Fruit fly (Drosophila melanogaster) whole organism: Measurements from ENCODE around the gene CG3652.

Source experiments
- CG8478 ChIP-seq: fragments of >200 bp; optimal IDR thresholded peaks from 2 replicates; lab custom pipeline; 2018; ENCODE audit warnings: inconsistent platforms
- Dll ChIP-seq: fragments of >200 bp; optimal IDR thresholded peaks from 2 replicates; lab custom pipeline; 2017
- EcR ChIP-seq, 2 experiments: fragments of >200 bp; optimal IDR thresholded peaks; 2 replicates each; lab custom pipeline; 2017; ENCODE audit warnings: missing biosample characterization in 2 of 2, missing genetic modification characterization in 2 of 2, missing genetic modification reagents in 2 of 2
- pan ChIP-seq: fragments of >200 bp; optimal IDR thresholded peaks from 2 replicates; lab custom pipeline; 2017
- psq ChIP-seq: fragments of >200 bp; optimal IDR thresholded peaks from 2 replicates; lab custom pipeline; 2017
- usp ChIP-seq: fragments of >200 bp; optimal IDR thresholded peaks from 2 replicates; lab custom pipeline; 2017; ENCODE audit warnings: missing biosample characterization, missing genetic modification characterization, mixed read lengths

Gene CG3652

dm6 chr2L:4393842-4394421 lies at the start of gene CG3652:
Gene CG3652 (minus strand): TSS chr2L:4393876.
- TF ChIP-seq pan (lab: Kevin White, UChicago) (no peak), CG8478 (lab: Kevin White, UChicago) (no peak), EcR (GFP tag; optimal IDR thresholded peaks at IDR 0.05; lab: Kevin White, UChicago) (no peak), Dll (no peak), usp (no peak), psq (lab: Kevin White, UChicago) (no peak)

DNA sequence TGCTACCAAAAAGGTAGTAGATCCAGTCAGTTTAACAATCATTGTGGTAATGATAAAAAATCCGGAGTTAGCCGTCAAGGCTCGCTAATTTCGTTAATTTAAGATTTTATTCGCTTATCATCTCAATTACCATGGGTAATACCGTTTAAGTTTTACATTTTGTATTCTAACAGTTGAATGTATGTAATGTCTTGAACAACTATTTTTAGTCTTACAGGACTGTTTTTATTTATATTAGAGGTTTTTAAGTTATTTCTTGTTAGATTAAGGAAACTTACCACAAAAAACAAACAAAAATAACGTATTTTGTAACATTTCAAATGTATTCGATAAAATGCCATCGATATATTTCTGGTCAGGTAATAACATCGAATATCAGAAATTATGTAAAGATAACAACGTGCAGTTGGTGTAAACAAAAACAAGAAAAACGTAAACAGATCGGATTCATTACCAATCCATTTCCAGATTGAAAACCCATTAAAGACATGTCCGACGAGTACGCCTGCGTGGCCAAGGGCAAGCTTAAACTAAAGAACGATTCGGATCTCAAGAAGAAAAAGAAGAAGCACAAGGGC lies 48.4 kb upstream of the CG3652 start, which contains the start of the genes Sfp24F and CG15432:
TSS of gene Sfp24F (minus strand) at position 51 of the 578 bp plus-strand sequence.
TSS of gene CG15432 (plus strand) at position 311 of the 578 bp plus-strand sequence.
- TF ChIP-seq CG8478 (lab: Kevin White, UChicago) (no peak), usp (no peak), Dll (no peak), pan (lab: Kevin White, UChicago) (no peak), psq (lab: Kevin White, UChicago) (no peak), EcR (GFP tag; optimal IDR thresholded peaks at IDR 0.05; lab: Kevin White, UChicago) (no peak)

dm6 chr2L:4440881-4441737 lies 47.4 kb upstream of the CG3652 start, which contains the start of gene CG15431:
Gene CG15431 (minus strand): TSS chr2L:4441282.
- no peak for TF ChIP-seq EcR (GFP tag; optimal IDR thresholded peaks at IDR 0.05; lab: Kevin White, UChicago)
- TF ChIP-seq usp: no peak
- no peak for TF ChIP-seq CG8478 (lab: Kevin White, UChicago)
- TF ChIP-seq pan (lab: Kevin White, UChicago): no peak
- no peak for TF ChIP-seq psq (lab: Kevin White, UChicago)
- no peak for TF ChIP-seq Dll

DNA sequence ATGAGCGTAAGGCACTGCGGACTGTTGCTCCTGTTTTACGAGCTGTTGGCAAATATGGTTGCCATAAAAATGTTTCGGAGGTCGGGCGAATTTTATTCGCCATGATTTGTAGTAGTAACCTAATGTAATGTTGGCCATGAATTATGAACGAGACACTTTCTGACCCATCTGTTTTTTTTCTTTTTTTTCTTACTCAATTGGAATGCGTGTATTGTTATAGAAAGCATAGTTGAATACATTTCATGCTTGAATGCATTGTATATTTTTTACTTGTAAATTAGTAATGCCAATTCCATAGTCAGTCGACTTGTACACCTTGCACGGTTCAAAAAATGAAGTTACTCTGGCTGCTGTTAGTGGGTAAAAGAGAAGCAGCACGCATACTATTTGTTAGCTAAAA lies 43.8 kb upstream of the CG3652 start, which contains the start of gene CG43056:
TSS of gene CG43056 (plus strand) at position 301 of the 400 bp plus-strand sequence.
- TF ChIP-seq CG8478 (lab: Kevin White, UChicago) (no peak), pan (lab: Kevin White, UChicago) (no peak), usp (no peak), Dll (no peak), psq (lab: Kevin White, UChicago) (no peak), EcR (GFP tag; optimal IDR thresholded peaks at IDR 0.05; lab: Kevin White, UChicago) (no peak)

DNA sequence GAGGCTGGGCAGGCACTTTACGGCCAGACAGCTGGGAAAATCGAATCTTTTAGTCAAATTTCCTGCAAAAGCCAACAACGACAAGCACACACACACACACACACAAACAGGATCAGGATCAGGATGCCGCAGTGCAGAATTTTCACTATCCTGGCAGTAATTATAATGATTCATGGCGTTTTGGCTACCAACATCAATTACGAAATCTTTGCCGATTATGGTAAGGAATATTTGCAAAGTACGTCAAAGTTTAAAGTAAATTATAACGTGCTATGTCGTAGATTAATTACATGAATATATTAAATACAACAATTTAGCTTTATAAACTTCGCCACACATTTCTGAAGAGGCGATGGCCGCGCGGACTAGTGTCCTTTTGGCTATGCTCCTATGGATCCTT lies 39.9 kb upstream of the CG3652 start, which contains the start of the genes CG34177 and CG34178:
TSS of gene CG34177 (plus strand) at position 301 of the 400 bp plus-strand sequence.
TSS of gene CG34178 (plus strand) at position 301 of the 400 bp plus-strand sequence.
- TF ChIP-seq usp: no peak
- no peak for TF ChIP-seq Dll
- no peak for TF ChIP-seq EcR (GFP tag; optimal IDR thresholded peaks at IDR 0.05; lab: Kevin White, UChicago)
- no peak for TF ChIP-seq CG8478 (lab: Kevin White, UChicago)
- no peak for TF ChIP-seq psq (lab: Kevin White, UChicago)
- TF ChIP-seq pan (lab: Kevin White, UChicago): no peak

- TF ChIP-seq psq (lab: Kevin White, UChicago) (no peak), CG8478 (lab: Kevin White, UChicago) (no peak), pan (lab: Kevin White, UChicago) (no peak), usp (no peak), EcR (GFP tag; optimal IDR thresholded peaks at IDR 0.05; lab: Kevin White, UChicago) (no peak), Dll (no peak)
Observed at dm6 chr2L:4422154-4422553, 28.5 kb upstream of the CG3652 start.

DNA sequence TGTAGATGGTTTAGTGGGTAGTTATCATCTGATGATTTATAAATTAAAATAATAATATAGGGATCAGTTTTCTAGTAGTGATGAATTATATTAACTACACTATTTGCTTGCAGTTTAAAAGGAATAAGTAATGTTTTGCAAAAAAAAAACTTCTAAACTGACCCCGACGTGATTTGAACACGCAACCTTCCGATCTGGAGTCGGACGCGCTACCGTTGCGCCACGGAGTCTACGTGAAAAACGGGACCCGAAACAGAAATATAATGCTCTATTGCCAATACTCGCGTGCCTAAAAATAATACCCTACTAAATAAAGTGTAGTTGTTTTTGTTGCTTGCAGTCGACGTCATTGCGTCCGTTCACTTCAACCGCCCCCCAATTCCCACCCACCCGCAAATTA lies 25.1 kb upstream of the CG3652 start:
- TF ChIP-seq Dll (no peak), pan (lab: Kevin White, UChicago) (no peak)

DNA sequence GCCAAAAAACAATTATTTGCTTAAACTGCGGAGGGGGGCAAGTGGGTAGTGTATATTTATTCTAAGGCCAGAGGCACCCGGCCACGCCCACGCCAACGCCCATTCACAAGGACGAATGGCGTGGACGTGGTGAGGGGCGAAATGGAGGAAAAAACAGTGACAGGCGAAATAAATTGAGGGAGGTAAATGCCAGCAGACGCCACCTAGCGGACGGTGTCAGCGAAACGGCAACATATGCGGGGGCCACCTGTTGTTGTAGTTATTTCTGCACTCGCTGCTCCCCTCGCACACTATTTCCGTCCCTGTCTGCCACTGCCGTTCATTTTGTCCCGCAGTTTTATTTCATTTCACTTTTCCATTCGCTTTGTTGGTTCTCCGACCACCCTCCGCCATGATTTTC lies 24.3 kb upstream of the CG3652 start:
- TF ChIP-seq CG8478 (lab: Kevin White, UChicago) (no peak), usp (no peak), Dll (no peak), EcR (GFP tag; optimal IDR thresholded peaks at IDR 0.05; lab: Kevin White, UChicago) (no peak), pan (lab: Kevin White, UChicago) (no peak), psq (lab: Kevin White, UChicago) (no peak)

dm6 chr2L:4416903-4417302 lies 23.2 kb upstream of the CG3652 start:
- TF ChIP-seq Dll (no peak), pan (lab: Kevin White, UChicago) (no peak), CG8478 (lab: Kevin White, UChicago) (no peak), psq (lab: Kevin White, UChicago) (no peak), EcR (GFP tag; optimal IDR thresholded peaks at IDR 0.05; lab: Kevin White, UChicago) (no peak), usp (no peak)

DNA sequence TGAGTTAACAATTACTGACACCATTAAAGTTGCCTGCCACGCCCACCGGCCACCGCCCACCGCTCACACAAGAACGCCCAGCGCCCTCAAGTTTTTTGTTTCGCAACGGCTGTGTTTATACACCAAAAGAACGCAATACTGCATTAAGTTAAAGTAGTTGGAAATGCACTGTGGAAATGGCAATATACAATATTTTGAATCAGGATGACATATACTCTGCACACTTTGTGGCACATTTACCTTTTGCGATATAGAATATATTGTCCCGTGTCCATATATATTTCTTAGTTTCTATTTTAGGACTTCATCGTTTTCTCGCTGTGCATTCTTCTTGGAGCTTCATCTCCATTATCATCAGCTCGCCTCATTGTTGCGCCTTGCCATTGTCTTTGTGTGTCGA lies 22.4 kb upstream of the CG3652 start:
- no peak for TF ChIP-seq EcR (GFP tag; optimal IDR thresholded peaks at IDR 0.05; lab: Kevin White, UChicago)
- TF ChIP-seq CG8478 (lab: Kevin White, UChicago): no peak
- TF ChIP-seq Dll: no peak
- no peak for TF ChIP-seq pan (lab: Kevin White, UChicago)
- no peak for TF ChIP-seq usp
- TF ChIP-seq psq (lab: Kevin White, UChicago): no peak

DNA sequence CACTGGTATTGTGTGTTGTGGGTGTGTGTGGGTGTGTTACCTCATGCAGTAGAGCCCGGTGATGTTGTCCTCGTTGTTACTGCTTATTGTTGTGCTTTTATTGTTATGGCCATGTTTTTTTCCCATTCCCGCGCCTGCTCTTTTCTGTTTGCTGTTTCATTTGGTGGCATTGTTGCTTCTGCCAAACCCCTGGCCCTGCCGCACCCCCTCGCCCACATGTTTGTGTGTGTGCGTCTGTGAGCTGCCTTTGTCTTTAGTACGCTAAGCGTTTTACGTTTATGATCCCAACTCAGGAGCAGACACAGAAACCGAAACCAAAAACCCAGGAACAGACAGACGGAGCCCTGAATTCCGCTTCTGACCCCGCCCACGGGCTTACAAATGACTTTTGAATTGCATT lies 20.4 kb upstream of the CG3652 start:
- no peak for TF ChIP-seq usp

DNA sequence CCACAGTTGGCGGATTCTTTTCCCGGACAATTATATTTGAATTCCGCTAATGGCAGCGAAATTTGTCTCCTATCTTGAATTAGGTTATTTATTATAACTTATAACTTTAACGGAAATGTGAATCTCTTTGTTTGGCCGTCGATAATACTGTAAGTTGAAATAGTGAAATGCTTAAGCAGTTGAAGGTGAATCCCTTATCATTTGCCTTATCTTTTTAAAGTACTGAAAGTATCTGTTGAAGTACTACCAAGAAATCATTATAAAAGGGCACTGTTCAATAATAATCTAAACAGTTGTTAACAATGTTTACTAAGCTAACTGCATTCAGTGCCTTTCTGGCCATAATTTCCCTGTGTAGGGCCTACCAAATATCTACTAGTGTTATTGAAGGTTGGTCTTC lies 17.2 kb upstream of the CG3652 start, which contains the start of gene CG43055:
TSS of gene CG43055 (plus strand) at position 301 of the 400 bp plus-strand sequence.
- TF ChIP-seq pan (lab: Kevin White, UChicago): no peak
- TF ChIP-seq Dll: no peak
- no peak for TF ChIP-seq psq (lab: Kevin White, UChicago)
- TF ChIP-seq CG8478 (lab: Kevin White, UChicago): no peak
- no peak for TF ChIP-seq EcR (GFP tag; optimal IDR thresholded peaks at IDR 0.05; lab: Kevin White, UChicago)
- no peak for TF ChIP-seq usp
